Worm (Caenorhabditis elegans) whole organism, midembryonic: Measurements from ENCODE around the gene R03C1.1.

Source experiments
- cog-1 ChIP-seq: sonication (generic microtip); optimal IDR thresholded peaks from 2 replicates; lab custom pipeline; 2016; ENCODE audit warnings: missing genetic modification characterization, missing compliant biosample characterization
- flt-1 ChIP-seq: fragments of 200-800 bp; sonication (Bioruptor generic); IDR thresholded peaks from 2 replicates; pipeline ENCODE4 v1.3.6; 2022; ENCODE audit warnings: missing genetic modification characterization, missing compliant biosample characterization
- klf-2 ChIP-seq: fragments of 200-800 bp; sonication (Bioruptor generic); conservative IDR thresholded peaks from 2 replicates; pipeline ENCODE4 v1.3.6; 2022; ENCODE audit warnings: missing genetic modification reagents, missing genetic modification characterization, missing compliant biosample characterization
- med-1 ChIP-seq: sonication (generic microtip); optimal IDR thresholded peaks from 2 replicates; lab custom pipeline; 2017; ENCODE audit warnings: missing genetic modification characterization, mild to moderate bottlenecking, missing compliant biosample characterization, antibody characterized with exemption, missing genetic modification reagents; ENCODE audit not compliant: insufficient read depth
- ref-1 ChIP-seq: fragments of 200-800 bp; sonication (Bioruptor generic); conservative IDR thresholded peaks from 2 replicates; pipeline ENCODE4 v1.3.6; 2022; ENCODE audit warnings: missing genetic modification reagents, missing genetic modification characterization, missing compliant biosample characterization
- tab-1 ChIP-seq: fragments of 200-800 bp; sonication (Bioruptor generic); IDR thresholded peaks from 2 replicates; pipeline ENCODE4 v1.3.6; 2022; ENCODE audit warnings: missing genetic modification characterization, missing compliant biosample characterization

ce11 chrII:14928766-14929165 lies 18.6 kb upstream of the R03C1.1 start:
- TF ChIP-seq med-1 (GFP tag; lab: Kevin White, UChicago) (no peak), klf-2 (no peak), flt-1 (GFP tag; lab: Robert Waterston, UW) (no peak), cog-1 (tag; lab: Kevin White, UChicago) (no peak), tab-1 (no peak), ref-1 (GFP tag; lab: Robert Waterston, UW) (no peak)
